Fruit fly (Drosophila melanogaster) whole organism, prepupa: ENCODE measurements around the gene RhoGAP71E.

Source experiments
- CG15336 ChIP-seq: fragments of 200-800 bp; sonication (Bioruptor generic); IDR thresholded peaks from 2 replicates; pipeline ENCODE4 v1.3.6; 2022; ENCODE audit warnings: missing biosample characterization, missing genetic modification characterization
- CG6792 ChIP-seq: fragments of 200-800 bp; sonication (Bioruptor generic); optimal IDR thresholded peaks from 3 replicates; lab custom pipeline; 2016; ENCODE audit warnings: missing biosample characterization, missing genetic modification characterization
- CG8319 ChIP-seq: fragments of 200-800 bp; sonication (Bioruptor generic); optimal IDR thresholded peaks from 3 replicates; lab custom pipeline; 2016; ENCODE audit warnings: missing biosample characterization, missing genetic modification characterization
- fd85E ChIP-seq: fragments of 200-800 bp; sonication (Bioruptor generic); optimal IDR thresholded peaks from 3 replicates; lab custom pipeline; 2016; ENCODE audit warnings: missing biosample characterization, missing genetic modification characterization

- TF ChIP-seq CG6792 (GFP tag; lab: Kevin White, UChicago) (no peak), CG8319 (GFP tag; lab: Kevin White, UChicago) (no peak), CG15336 (GFP tag; lab: Robert Waterston, UW) (no peak), fd85E (GFP tag; lab: Kevin White, UChicago) (no peak)
Measured at dm6 chr3L:15616490-15616889, 27.8 kb downstream of the RhoGAP71E start.
